Fruit fly (Drosophila melanogaster) whole organism: ENCODE data around the gene Ssb-c31a.

ENCODE experiments used
- EcR ChIP-seq, 2 experiments: fragments of >200 bp; optimal IDR thresholded peaks; 2 replicates each; lab custom pipeline; 2017; ENCODE audit warnings: missing biosample characterization in 2 of 2, missing genetic modification characterization in 2 of 2, missing genetic modification reagents in 2 of 2
- pan ChIP-seq: fragments of >200 bp; optimal IDR thresholded peaks from 2 replicates; lab custom pipeline; 2017
- psq ChIP-seq: fragments of >200 bp; optimal IDR thresholded peaks from 2 replicates; lab custom pipeline; 2017
- usp ChIP-seq: fragments of >200 bp; optimal IDR thresholded peaks from 2 replicates; lab custom pipeline; 2017; ENCODE audit warnings: missing biosample characterization, missing genetic modification characterization, mixed read lengths

DNA sequence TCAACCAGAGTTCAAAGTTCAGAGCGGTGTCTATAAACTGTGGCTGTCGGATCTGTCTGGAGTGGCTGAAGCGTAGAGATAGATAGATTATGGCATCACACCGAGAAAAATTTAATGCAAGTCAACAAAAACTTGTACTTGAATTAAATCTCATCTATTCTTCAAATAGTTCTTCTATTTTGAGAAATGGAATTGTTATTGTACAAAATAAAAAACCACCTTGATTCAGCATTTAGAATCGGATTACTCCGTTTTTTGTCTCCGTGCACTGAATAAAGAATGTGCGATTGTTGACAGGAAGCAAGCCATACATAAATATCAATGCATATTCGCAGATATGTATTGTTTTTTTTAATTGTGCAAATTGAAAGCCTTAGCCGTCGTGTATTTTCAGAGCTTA is 18.5 kb downstream of the Ssb-c31a start:
- TF ChIP-seq psq (lab: Kevin White, UChicago) = no peak
- no peak for TF ChIP-seq EcR (GFP tag; optimal IDR thresholded peaks at IDR 0.05; lab: Kevin White, UChicago)
- peak; percentile 10 for TF ChIP-seq pan
- no peak for TF ChIP-seq usp (GFP tag; lab: Kevin White, UChicago)
